Worm (Caenorhabditis elegans): ENCODE results near the gene slc-36.5.

ce11 chrII:6908689-6909088 is 31.8 kb upstream of the slc-36.5 start:
- no peak for TF ChIP-seq elt-3 (tag; optimal IDR thresholded peaks at IDR 0.05)
- TF ChIP-seq egl-27 (tag; optimal IDR thresholded peaks at IDR 0.05) = no peak
- no peak for TF ChIP-seq elt-1 (tag; optimal IDR thresholded peaks at IDR 0.05)
- no peak for TF ChIP-seq daf-12 (tag; optimal IDR thresholded peaks at IDR 0.05)
- TF ChIP-seq tbx-2 (tag; optimal IDR thresholded peaks at IDR 0.05) = no peak
- TF ChIP-seq unc-62 (GFP tag; optimal IDR thresholded peaks at IDR 0.05) = no peak
- TF ChIP-seq fkh-10 (GFP tag; optimal IDR thresholded peaks at IDR 0.05) = no peak
- TF ChIP-seq nhr-28 (tag; optimal IDR thresholded peaks at IDR 0.05) = no peak
- no peak for TF ChIP-seq ceh-82 (tag; optimal IDR thresholded peaks at IDR 0.05)
- TF ChIP-seq pha-4 (tag; optimal IDR thresholded peaks at IDR 0.05) = no peak
- no peak for TF ChIP-seq nhr-77 (tag; optimal IDR thresholded peaks at IDR 0.05)

Data from whole organism, L3 larva.